Fruit fly (Drosophila melanogaster) S2 (cell line): ENCODE measurements around the gene temp.

Experiments
- CG8478 ChIP-seq: fragments of >200 bp; optimal IDR thresholded peaks from 2 replicates; lab custom pipeline; 2018
- CTCF ChIP-seq, 2 experiments: fragments of >200 bp; optimal IDR thresholded peaks; 2 replicates each; lab custom pipeline; 2018

temp gene

DNA sequence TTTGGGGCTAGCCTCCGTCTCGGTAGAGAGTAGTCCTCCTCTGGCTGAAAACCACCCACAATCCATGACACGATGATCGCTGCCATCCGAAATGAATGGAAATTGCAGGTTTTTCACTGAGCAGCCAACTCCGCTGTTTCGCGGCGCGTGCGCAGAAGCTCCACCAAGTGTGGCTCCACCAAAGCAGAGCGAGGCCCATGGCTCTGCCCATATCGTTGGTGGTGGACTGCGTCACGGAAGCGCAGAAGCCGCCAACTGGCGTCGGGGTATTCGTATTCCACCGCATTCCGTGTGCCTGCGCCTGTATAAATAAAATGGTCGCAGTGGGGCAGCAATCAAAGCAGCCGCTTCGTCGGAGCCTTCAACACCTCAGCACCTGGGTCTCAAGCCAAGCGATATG, 38.9 kb downstream of the temp start, which contains the start of gene CG14052:
Gene CG14052 (plus strand): TSS at position 301 of the 400 bp plus-strand sequence.
- TF ChIP-seq CG8478 (no peak), CTCF (optimal IDR thresholded peaks at IDR 0.05; lab: Kevin White, UChicago) (no peak)

DNA sequence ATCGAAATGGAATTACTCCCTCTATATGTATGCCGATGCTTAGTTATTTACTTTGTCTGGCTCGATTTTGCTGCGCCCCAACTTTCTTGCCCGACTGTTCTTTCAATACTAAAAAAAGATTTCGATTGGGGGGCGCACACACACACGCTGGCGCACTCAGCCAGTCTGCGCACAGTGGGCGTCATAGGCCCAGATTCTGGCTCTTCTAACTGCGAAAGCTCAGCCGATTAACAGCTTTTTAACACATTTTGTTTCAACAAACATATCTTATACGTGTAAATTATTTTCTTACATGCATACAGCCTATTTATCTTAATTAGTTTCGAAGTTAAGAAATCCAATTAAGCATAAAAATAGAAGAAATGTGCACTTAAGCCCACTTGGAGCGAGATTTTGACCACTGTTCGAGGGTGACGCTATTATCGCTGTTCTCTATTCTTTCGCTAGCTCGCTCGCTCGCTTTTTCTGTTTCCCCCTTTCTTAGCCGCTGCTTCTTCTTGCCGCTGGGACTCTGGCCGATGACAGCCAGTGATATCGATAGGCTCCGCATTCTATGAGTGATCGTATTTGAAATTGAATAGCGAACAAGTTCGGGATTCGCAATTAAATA, 40.0 kb downstream of the temp start, which contains the start of gene Vinc:
Gene Vinc (minus strand): TSS at position 387 of the 610 bp plus-strand sequence.
- no peak for TF ChIP-seq CG8478
- no peak for TF ChIP-seq CTCF (optimal IDR thresholded peaks at IDR 0.05; lab: Kevin White, UChicago)

DNA sequence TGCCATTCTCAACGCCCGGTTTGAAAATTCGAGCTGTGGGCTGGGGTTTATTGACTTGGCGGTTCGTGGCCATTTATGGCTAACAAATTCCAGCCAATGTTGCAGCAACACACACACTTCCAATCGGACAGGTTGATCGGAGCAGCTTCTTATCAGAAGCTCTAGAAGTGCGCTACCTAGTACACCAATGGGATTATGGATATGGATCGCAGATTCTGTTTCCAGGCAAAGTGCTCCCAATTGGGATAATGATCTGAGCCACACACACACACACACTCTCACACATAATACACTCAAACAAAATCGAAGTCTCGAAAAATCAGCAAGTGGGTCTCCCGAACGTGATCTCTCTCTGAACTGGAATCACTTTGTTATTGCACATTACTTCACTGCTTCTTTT, 40.7 kb downstream of the temp start:
- TF ChIP-seq CG8478 (no peak), CTCF (optimal IDR thresholded peaks at IDR 0.05; lab: Kevin White, UChicago) (no peak)

DNA sequence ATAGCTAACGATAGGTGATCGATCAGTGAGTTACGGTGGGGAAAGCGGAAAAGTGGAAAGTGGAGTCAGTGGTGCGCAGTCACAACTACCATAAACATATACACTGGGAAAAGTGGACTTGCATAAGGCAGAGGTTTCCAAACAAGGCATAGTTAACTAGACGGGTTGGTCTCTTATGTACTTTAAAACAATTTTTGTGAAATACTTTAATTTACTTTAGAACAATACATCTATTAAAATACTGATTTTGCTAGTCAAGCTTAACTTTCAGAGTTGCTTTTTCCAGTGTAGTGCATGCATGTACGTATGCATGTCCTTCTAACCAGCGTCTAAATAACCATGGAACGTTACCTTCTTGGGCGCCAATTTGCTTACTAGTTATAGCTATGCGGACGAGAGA, 42.4 kb downstream of the temp start:
- TF ChIP-seq CG8478 = no peak
- no peak for TF ChIP-seq CTCF (optimal IDR thresholded peaks at IDR 0.05; lab: Kevin White, UChicago)

DNA sequence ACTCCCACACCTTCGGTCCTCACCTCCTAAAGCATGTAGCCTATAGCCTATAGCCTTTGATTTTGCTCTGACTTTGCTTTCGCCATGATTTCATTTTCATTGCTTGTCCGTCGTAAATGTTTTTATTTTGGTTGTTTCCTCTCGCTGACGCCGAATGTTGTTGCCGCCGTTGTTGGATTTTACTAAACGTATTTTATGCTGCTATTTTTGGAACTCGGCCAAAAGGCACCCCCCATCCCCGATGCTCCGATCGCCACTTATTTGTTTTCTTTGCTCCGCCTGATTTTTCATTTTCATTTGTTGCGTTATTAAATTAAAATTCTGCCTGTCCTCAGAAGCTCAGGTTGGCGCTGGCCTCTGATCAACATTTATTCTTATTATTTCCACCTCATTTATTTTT, 43.1 kb downstream of the temp start:
- TF ChIP-seq CTCF (optimal IDR thresholded peaks at IDR 0.05; lab: Kevin White, UChicago) (no peak), CG8478 (no peak)

DNA sequence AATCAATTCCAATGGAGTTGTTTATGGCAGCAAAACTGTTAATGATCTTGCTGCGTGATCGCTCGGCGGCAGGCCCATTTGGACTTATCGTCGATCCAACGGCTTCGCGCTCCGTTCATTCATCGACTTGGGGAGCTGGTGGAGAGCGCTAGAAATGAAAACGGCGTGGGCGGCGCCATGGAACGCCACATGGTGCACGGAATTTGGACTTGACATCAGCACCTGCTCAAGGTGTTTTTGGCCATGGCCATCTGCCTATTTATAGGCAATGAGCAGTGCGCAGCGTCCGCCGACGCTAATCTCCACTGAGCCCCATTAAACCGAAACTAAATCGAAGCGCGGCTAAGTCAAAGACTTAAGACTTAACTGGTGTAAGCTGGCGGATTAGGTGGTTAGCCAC, 43.9 kb downstream of the temp start:
- TF ChIP-seq CG8478 (no peak), CTCF (optimal IDR thresholded peaks at IDR 0.05; lab: Kevin White, UChicago) (no peak)

DNA sequence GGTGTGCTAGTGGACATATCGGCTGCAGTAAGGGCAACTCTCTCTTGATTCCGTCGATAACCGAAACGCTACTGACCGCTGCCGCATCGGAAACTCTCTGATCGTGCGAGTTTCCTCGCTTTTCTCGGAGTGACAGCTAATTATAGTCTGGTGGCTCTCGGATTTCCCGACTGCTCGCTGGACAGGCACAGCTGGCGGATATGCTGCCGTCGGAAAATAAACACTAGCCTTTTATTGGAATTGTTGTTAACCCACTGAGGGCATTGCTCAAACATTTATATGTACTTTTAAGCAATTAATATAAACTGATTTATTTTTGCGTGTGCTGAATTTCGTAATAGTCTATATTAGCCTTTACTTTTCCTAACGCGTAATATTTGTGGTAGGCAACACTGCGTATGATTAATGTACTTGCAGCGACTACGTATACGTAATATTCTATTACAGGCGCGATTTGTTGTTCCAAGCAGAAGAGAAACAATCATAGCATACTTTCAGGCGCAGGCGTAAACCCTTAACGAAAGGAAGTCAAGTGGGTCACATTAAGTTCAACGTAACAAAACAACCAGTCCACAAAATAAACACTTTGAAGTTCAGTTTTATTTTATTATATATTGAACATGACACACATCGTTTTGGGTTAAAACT, 48.4 kb downstream of the temp start, which contains the start of gene SmydA-8:
Gene SmydA-8 (minus strand): TSS at position 51 of the 648 bp plus-strand sequence.
- TF ChIP-seq CTCF (optimal IDR thresholded peaks at IDR 0.05; lab: Kevin White, UChicago) (no peak), CG8478 (no peak)

DNA sequence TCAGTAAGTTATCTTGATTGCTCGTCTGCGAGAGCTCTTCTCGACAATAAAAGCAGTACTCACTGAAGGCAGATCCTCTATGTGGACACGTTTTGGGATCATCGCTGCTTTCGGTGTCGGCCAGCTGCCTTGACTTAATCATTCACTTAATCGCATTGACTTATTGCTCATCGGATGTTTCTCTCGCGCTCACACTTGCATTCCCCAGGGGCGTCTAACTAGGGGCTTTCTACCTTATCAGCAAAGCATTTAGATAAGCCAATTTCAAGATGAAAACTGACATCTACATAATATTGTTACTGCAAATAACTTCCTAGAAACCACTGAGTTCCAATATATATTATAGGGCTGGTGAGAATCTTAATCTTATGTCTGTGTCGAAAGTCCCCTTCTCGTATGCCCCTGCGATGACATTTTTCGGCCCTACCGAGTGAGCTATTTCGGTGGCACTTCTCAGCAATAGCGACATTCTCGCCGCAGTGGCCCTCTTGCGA, 49.9 kb downstream of the temp start:
- TF ChIP-seq CG8478 (no peak), CTCF (optimal IDR thresholded peaks at IDR 0.05; lab: Kevin White, UChicago) (no peak)
